Worm (Caenorhabditis elegans): Measurements from ENCODE around the gene cnc-7.

DNA sequence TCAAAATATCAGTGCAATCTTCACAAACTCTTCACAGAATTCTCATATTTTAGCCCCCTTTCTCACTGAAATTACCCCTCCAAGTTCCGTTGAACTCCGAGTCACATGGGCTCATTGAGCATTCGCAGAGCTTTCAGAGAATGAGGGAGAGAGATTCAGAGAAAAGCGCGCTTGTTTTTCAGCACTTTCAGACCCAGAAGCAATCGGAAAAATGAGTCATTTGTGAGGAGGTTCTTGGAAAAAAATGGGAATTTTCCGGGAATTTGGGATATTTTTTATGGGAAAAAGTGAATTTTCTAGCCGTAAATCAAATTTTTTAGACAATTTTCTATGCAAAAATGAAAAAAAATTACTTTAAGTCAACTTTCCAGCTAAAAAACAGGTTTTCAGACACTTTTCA is 9.0 kb downstream of the cnc-7 start:
- TF ChIP-seq pha-4 (tag; optimal IDR thresholded peaks at IDR 0.05): no peak
- TF ChIP-seq unc-55 (GFP tag; optimal IDR thresholded peaks at IDR 0.05): no peak
- no peak for TF ChIP-seq nfya-1 (tag; optimal IDR thresholded peaks at IDR 0.05)

All from whole organism, late embryonic.